Worm (Caenorhabditis elegans) whole organism, young adult: ENCODE results near the gene B0464.6.

Source experiments
- B0336.3 ChIP-seq: fragments of 200-800 bp; sonication (Bioruptor generic); IDR thresholded peaks from 2 replicates; pipeline ENCODE4 v1.3.6; 2022; ENCODE audit warnings: missing genetic modification characterization, missing compliant biosample characterization
- F33H1.4 ChIP-seq: fragments of 200-800 bp; sonication (Bioruptor generic); IDR thresholded peaks from 2 replicates; pipeline ENCODE4 v1.3.6; 2022; ENCODE audit warnings: missing genetic modification reagents, missing genetic modification characterization, missing compliant biosample characterization
- F49E8.2 ChIP-seq: sonication (generic microtip); optimal IDR thresholded peaks from 3 replicates; lab custom pipeline; 2017; ENCODE audit warnings: missing genetic modification characterization, mild to moderate bottlenecking, missing compliant biosample characterization, antibody characterized with exemption, moderate library complexity; ENCODE audit not compliant: insufficient read depth
- K11D2.4 ChIP-seq: fragments of 200-800 bp; sonication (Bioruptor generic); IDR thresholded peaks from 2 replicates; pipeline ENCODE4 v1.3.6; 2022; ENCODE audit warnings: missing genetic modification reagents, missing genetic modification characterization, missing compliant biosample characterization
- Y56A3A.18 ChIP-seq: fragments of 200-800 bp; sonication (Bioruptor generic); IDR thresholded peaks from 2 replicates; pipeline ENCODE4 v1.3.6; 2022; ENCODE audit warnings: missing genetic modification reagents, missing genetic modification characterization, missing compliant biosample characterization
- Y79H2A.3 ChIP-seq: fragments of 200-800 bp; sonication (Bioruptor generic); conservative IDR thresholded peaks from 2 replicates; pipeline ENCODE4 v1.3.6; 2022; ENCODE audit warnings: missing genetic modification reagents, missing genetic modification characterization, missing compliant biosample characterization
- ZK185.1 ChIP-seq: sonication (generic microtip); optimal IDR thresholded peaks from 2 replicates; lab custom pipeline; 2016; ENCODE audit warnings: mild to moderate bottlenecking, missing genetic modification characterization, missing compliant biosample characterization; ENCODE audit not compliant: poor library complexity, severe bottlenecking
- akir-1 ChIP-seq: fragments of 200-800 bp; sonication (Bioruptor generic); optimal IDR thresholded peaks from 2 replicates; lab custom pipeline; 2018; ENCODE audit warnings: mild to moderate bottlenecking, missing genetic modification characterization, moderate library complexity, missing compliant biosample characterization
- aptf-2 ChIP-seq: fragments of 200-800 bp; sonication (Bioruptor generic); conservative IDR thresholded peaks from 2 replicates; pipeline ENCODE4 v1.3.6; 2022; ENCODE audit warnings: missing genetic modification reagents, missing genetic modification characterization, missing compliant biosample characterization
- attf-3 ChIP-seq: fragments of 200-800 bp; sonication (Bioruptor generic); conservative IDR thresholded peaks from 2 replicates; pipeline ENCODE4 v1.3.6; 2022; ENCODE audit warnings: missing genetic modification reagents, missing genetic modification characterization, missing compliant biosample characterization
- attf-6 ChIP-seq: fragments of 200-800 bp; sonication (Bioruptor generic); IDR thresholded peaks from 2 replicates; pipeline ENCODE4 v1.3.6; 2022; ENCODE audit warnings: missing genetic modification reagents, missing genetic modification characterization, missing compliant biosample characterization
- bed-2 ChIP-seq: fragments of 200-800 bp; sonication (Bioruptor generic); IDR thresholded peaks from 2 replicates; pipeline ENCODE4 v1.3.6; 2022; ENCODE audit warnings: missing genetic modification reagents, missing genetic modification characterization, missing compliant biosample characterization
- ccch-3 ChIP-seq: fragments of 200-800 bp; sonication (Bioruptor generic); optimal IDR thresholded peaks from 2 replicates; lab custom pipeline; 2018; ENCODE audit warnings: mild to moderate bottlenecking, missing genetic modification characterization, missing compliant biosample characterization
- ceh-27 ChIP-seq: fragments of 200-800 bp; sonication (Bioruptor generic); optimal IDR thresholded peaks from 2 replicates; lab custom pipeline; 2018; ENCODE audit warnings: mild to moderate bottlenecking, missing genetic modification characterization, moderate library complexity, missing compliant biosample characterization
- ceh-79 ChIP-seq: sonication (generic microtip); optimal IDR thresholded peaks from 2 replicates; lab custom pipeline; 2017; ENCODE audit warnings: mild to moderate bottlenecking, missing genetic modification characterization, missing compliant biosample characterization
- ceh-91 ChIP-seq: fragments of 200-800 bp; sonication (Bioruptor generic); IDR thresholded peaks from 2 replicates; pipeline ENCODE4 v1.3.6; 2022; ENCODE audit warnings: missing genetic modification reagents, missing genetic modification characterization, missing compliant biosample characterization
- dpl-1 ChIP-seq: fragments of 150-350 bp; optimal IDR thresholded peaks from 2 replicates; lab custom pipeline; 2014; ENCODE audit warnings: missing biosample characterization, missing genetic modification reagents, missing genetic modification characterization
- efl-1 ChIP-seq: fragments of 150-350 bp; optimal IDR thresholded peaks from 2 replicates; lab custom pipeline; 2014; ENCODE audit warnings: missing biosample characterization, missing genetic modification reagents, missing genetic modification characterization
- egl-18 ChIP-seq: fragments of 200-800 bp; sonication (Bioruptor generic); IDR thresholded peaks from 2 replicates; pipeline ENCODE4 v1.3.6; 2022; ENCODE audit warnings: missing genetic modification reagents, missing genetic modification characterization, missing compliant biosample characterization
- ets-4 ChIP-seq: fragments of 200-800 bp; sonication (Bioruptor generic); optimal IDR thresholded peaks from 2 replicates; lab custom pipeline; 2018; ENCODE audit warnings: mild to moderate bottlenecking, missing genetic modification characterization, missing compliant biosample characterization
- gei-17 ChIP-seq: fragments of 200-800 bp; sonication (Bioruptor generic); optimal IDR thresholded peaks from 2 replicates; lab custom pipeline; 2018; ENCODE audit warnings: mild to moderate bottlenecking, missing genetic modification characterization, missing compliant biosample characterization
- hrde-1 ChIP-seq: sonication (generic microtip); optimal IDR thresholded peaks from 2 replicates; lab custom pipeline; 2016; ENCODE audit warnings: missing genetic modification characterization, mild to moderate bottlenecking, missing compliant biosample characterization, moderate library complexity, missing genotype, missing genetic modification reagents, borderline replicate concordance
- lin-35 ChIP-seq, 3 experiments: fragments of 150-350 bp in 2 of 3; sonication (generic microtip) in 1 of 3; optimal IDR thresholded peaks; 2 replicates each; lab custom pipeline; 2014 to 2018; ENCODE audit warnings: missing biosample characterization in 3 of 3, missing genetic modification characterization in 3 of 3, missing genetic modification reagents in 3 of 3
- lsl-1 ChIP-seq: fragments of 200-800 bp; sonication (Bioruptor generic); optimal IDR thresholded peaks from 2 replicates; lab custom pipeline; 2018; ENCODE audit warnings: mild to moderate bottlenecking, missing genetic modification characterization, moderate library complexity, missing compliant biosample characterization
- madf-6 ChIP-seq: fragments of 200-800 bp; sonication (Bioruptor generic); IDR thresholded peaks from 2 replicates; pipeline ENCODE4 v1.3.6; 2022; ENCODE audit warnings: missing genetic modification reagents, missing genetic modification characterization, missing compliant biosample characterization
- madf-8 ChIP-seq: fragments of 200-800 bp; sonication (Bioruptor generic); conservative IDR thresholded peaks from 2 replicates; pipeline ENCODE4 v1.3.6; 2022; ENCODE audit warnings: missing genetic modification reagents, missing genetic modification characterization, missing compliant biosample characterization
- mcd-1 ChIP-seq: fragments of 200-800 bp; sonication (Bioruptor generic); IDR thresholded peaks from 2 replicates; pipeline ENCODE4 v1.3.6; 2022; ENCODE audit warnings: missing genetic modification reagents, missing genetic modification characterization, missing compliant biosample characterization
- nfya-1 ChIP-seq: sonication (generic microtip); optimal IDR thresholded peaks from 2 replicates; lab custom pipeline; 2017; ENCODE audit warnings: antibody characterized with exemption, missing compliant biosample characterization, missing genetic modification characterization, borderline replicate concordance; ENCODE audit not compliant: insufficient read depth
- nfya-2 ChIP-seq: fragments of 200-800 bp; sonication (Bioruptor generic); IDR thresholded peaks from 2 replicates; pipeline ENCODE4 v1.3.6; 2022; ENCODE audit warnings: missing genetic modification reagents, missing genetic modification characterization, missing compliant biosample characterization
- nhr-120 ChIP-seq: fragments of 200-800 bp; sonication (Bioruptor generic); IDR thresholded peaks from 2 replicates; pipeline ENCODE4 v1.3.6; 2022; ENCODE audit warnings: missing genetic modification characterization, missing compliant biosample characterization
- nhr-179 ChIP-seq: sonication (generic microtip); optimal IDR thresholded peaks from 2 replicates; lab custom pipeline; 2016; ENCODE audit warnings: mild to moderate bottlenecking, missing genetic modification characterization, missing compliant biosample characterization
- pbrm-1 ChIP-seq: fragments of 200-800 bp; sonication (Bioruptor generic); IDR thresholded peaks from 2 replicates; pipeline ENCODE4 v1.3.6; 2022; ENCODE audit warnings: missing genetic modification reagents, missing genetic modification characterization, missing compliant biosample characterization
- pha-4 ChIP-seq: fragments of 150-350 bp; sonication (generic microtip); optimal IDR thresholded peaks from 2 replicates; lab custom pipeline; 2014; ENCODE audit warnings: missing biosample characterization, missing genetic modification reagents, missing genetic modification characterization
- rcor-1 ChIP-seq: fragments of 200-800 bp; sonication (Bioruptor generic); IDR thresholded peaks from 2 replicates; pipeline ENCODE4 v1.3.6; 2022; ENCODE audit warnings: missing genetic modification reagents, missing genetic modification characterization, missing compliant biosample characterization
- repo-1 ChIP-seq: sonication (generic microtip); optimal IDR thresholded peaks from 2 replicates; lab custom pipeline; 2017; ENCODE audit warnings: mild to moderate bottlenecking, missing genetic modification characterization, missing compliant biosample characterization
- rpc-1 ChIP-seq, 2 experiments: fragments of 150-350 bp in 1 of 2; sonication (generic microtip) in 1 of 2; optimal IDR thresholded peaks; 2 replicates each; lab custom pipeline; 2014 to 2018; ENCODE audit warnings: missing biosample characterization in 1 of 2, missing genetic modification characterization in 1 of 2, missing genetic modification reagents in 1 of 2, missing genotype in 1 of 2
- sea-2 ChIP-seq: fragments of 200-800 bp; sonication (Bioruptor generic); IDR thresholded peaks from 2 replicates; pipeline ENCODE4 v1.3.6; 2022; ENCODE audit warnings: missing genetic modification characterization, missing compliant biosample characterization
- snpc-1.1 ChIP-seq: sonication (generic microtip); optimal IDR thresholded peaks from 2 replicates; lab custom pipeline; 2017; ENCODE audit warnings: missing genetic modification characterization, mild to moderate bottlenecking, missing compliant biosample characterization, antibody characterized with exemption, moderate library complexity, missing genotype, missing genetic modification reagents; ENCODE audit not compliant: insufficient read depth
- snpc-3.4 ChIP-seq: sonication (generic microtip); optimal IDR thresholded peaks from 2 replicates; lab custom pipeline; 2017; ENCODE audit warnings: missing genetic modification characterization, mild to moderate bottlenecking, missing compliant biosample characterization, antibody characterized with exemption, moderate library complexity, missing genotype, missing genetic modification reagents
- tbx-9 ChIP-seq: sonication (generic microtip); optimal IDR thresholded peaks from 2 replicates; lab custom pipeline; 2016; ENCODE audit warnings: borderline replicate concordance, missing genetic modification characterization, inconsistent platforms, missing compliant biosample characterization
- tlf-1 ChIP-seq: fragments of 200-800 bp; sonication (Bioruptor generic); optimal IDR thresholded peaks from 2 replicates; lab custom pipeline; 2018; ENCODE audit warnings: mild to moderate bottlenecking, missing genetic modification characterization, missing compliant biosample characterization
- unc-130 ChIP-seq: sonication (generic microtip); optimal IDR thresholded peaks from 2 replicates; lab custom pipeline; 2016; ENCODE audit warnings: missing genetic modification reagents, missing genetic modification characterization, missing compliant biosample characterization
- xnd-1 ChIP-seq: sonication (generic microtip); optimal IDR thresholded peaks from 2 replicates; lab custom pipeline; 2016; ENCODE audit warnings: missing genotype, missing genetic modification reagents, missing genetic modification characterization, missing compliant biosample characterization
- zim-3 ChIP-seq: sonication (generic microtip); optimal IDR thresholded peaks from 2 replicates; lab custom pipeline; 2017; ENCODE audit warnings: mild to moderate bottlenecking, missing genetic modification characterization, moderate library complexity, missing compliant biosample characterization
- ztf-18 ChIP-seq: sonication (generic microtip); optimal IDR thresholded peaks from 2 replicates; lab custom pipeline; 2016; ENCODE audit warnings: missing genotype, mild to moderate bottlenecking, missing genetic modification characterization, missing compliant biosample characterization
- ztf-22 ChIP-seq: fragments of 200-800 bp; sonication (Bioruptor generic); optimal IDR thresholded peaks from 2 replicates; lab custom pipeline; 2018; ENCODE audit warnings: mild to moderate bottlenecking, missing genetic modification characterization, moderate library complexity, missing compliant biosample characterization

B0464.6 gene

DNA sequence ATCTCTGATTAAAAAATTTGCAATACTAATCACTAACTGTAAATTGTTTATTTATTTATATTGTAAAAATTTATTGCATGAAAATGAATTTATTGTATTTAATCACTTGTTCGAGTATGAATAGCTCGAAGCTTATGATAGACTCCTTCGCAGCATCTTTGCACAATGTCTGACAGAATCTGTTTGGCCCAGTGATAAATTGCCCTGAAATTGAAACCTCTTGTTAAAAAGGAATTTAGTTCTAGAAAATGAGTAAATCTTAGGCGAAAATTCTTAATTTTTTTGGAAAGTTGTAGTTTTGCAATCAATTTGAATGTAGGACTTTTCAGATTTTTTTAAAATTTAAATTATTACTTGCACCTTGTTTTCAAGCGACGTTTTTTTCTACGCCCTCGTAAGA lies 30.8 kb downstream of the B0464.6 start (continued):
- no peak for TF ChIP-seq ceh-91 (GFP tag; lab: Robert Waterston, UW)
- no peak for TF ChIP-seq aptf-2 (GFP tag; lab: Robert Waterston, UW)
- TF ChIP-seq pbrm-1 (GFP tag; lab: Robert Waterston, UW) = no peak
- peak; percentile 46 for TF ChIP-seq hrde-1
- TF ChIP-seq nfya-2 = no peak
- no peak for TF ChIP-seq akir-1 (GFP tag; lab: Kevin White, UChicago)
- no peak for TF ChIP-seq attf-6
- no peak for TF ChIP-seq nfya-1 (tag; lab: Kevin White, UChicago)
- TF ChIP-seq ztf-22 (GFP tag; lab: Kevin White, UChicago) = no peak
- no peak for TF ChIP-seq gei-17 (GFP tag; lab: Kevin White, UChicago)
- peak; percentile 63; the same call in 1 of the 2 replicates for TF ChIP-seq madf-6
- TF ChIP-seq repo-1 (tag; lab: Kevin White, UChicago) = no peak
- no peak for TF ChIP-seq ets-4 (GFP tag; lab: Kevin White, UChicago)
- TF ChIP-seq unc-130 (GFP tag; lab: Kevin White, UChicago) = peak; percentile 19
- TF ChIP-seq Y56A3A.18 (GFP tag; lab: Robert Waterston, UW) = 0 out of 2 replicates have a peak, but pooled peaks have one; percentile 19
- TF ChIP-seq Y79H2A.3 (GFP tag; lab: Robert Waterston, UW) = no peak
- no peak for TF ChIP-seq pha-4 (tag; lab: Kevin White, UChicago)
- no peak for TF ChIP-seq zim-3 (tag; lab: Kevin White, UChicago)
- no peak for TF ChIP-seq rcor-1 (GFP tag; lab: Robert Waterston, UW)
- no peak for TF ChIP-seq nhr-120 (GFP tag; lab: Robert Waterston, UW)
- TF ChIP-seq B0336.3 (GFP tag; lab: Robert Waterston, UW) = no peak
- TF ChIP-seq nhr-179 (tag; lab: Kevin White, UChicago) = no peak
- 0 out of 2 replicates have a peak, but pooled peaks have one; percentile 5 for TF ChIP-seq F33H1.4
- TF ChIP-seq ZK185.1 (tag; lab: Kevin White, UChicago) = no peak
- TF ChIP-seq mcd-1 (GFP tag; lab: Robert Waterston, UW) = no peak
- no peak for TF ChIP-seq attf-3 (GFP tag; lab: Robert Waterston, UW)
- no peak for TF ChIP-seq egl-18 (GFP tag; lab: Robert Waterston, UW)
- no peak for TF ChIP-seq sea-2 (GFP tag; lab: Robert Waterston, UW)
- TF ChIP-seq, all 124 proteins: peak for 13

- TF ChIP-seq snpc-1.1 (tag; lab: Kevin White, UChicago) (peak; percentile 39), ccch-3 (no peak), attf-6 (no peak), attf-3 (GFP tag; lab: Robert Waterston, UW) (no peak), xnd-1 (tag; lab: Kevin White, UChicago) (peak; percentile 94), ceh-79 (tag; lab: Kevin White, UChicago) (no peak), lin-35 (GFP tag; optimal IDR thresholded peaks at IDR 0.05; lab: Kevin White, UChicago) (no peak), snpc-3.4 (tag; lab: Kevin White, UChicago) (peak; percentile 77), ztf-18 (tag; lab: Kevin White, UChicago) (peak; percentile 96), dpl-1 (peak; percentile 61), madf-8 (peak; percentile 99), rpc-1 (optimal IDR thresholded peaks at IDR 0.05; lab: Kevin White, UChicago) (no peak), rpc-1 (tag; optimal IDR thresholded peaks at IDR 0.05; lab: Kevin White, UChicago) (no peak), ceh-27 (no peak), lsl-1 (GFP tag; lab: Kevin White, UChicago) (peak; percentile 80), K11D2.4 (no peak), efl-1 (GFP tag; lab: Kevin White, UChicago) (peak; percentile 78), tbx-9 (tag; lab: Kevin White, UChicago) (no peak), madf-6 (peak; percentile 99), F49E8.2 (tag; lab: Kevin White, UChicago) (peak; percentile 5), ets-4 (GFP tag; lab: Kevin White, UChicago) (no peak), tlf-1 (GFP tag; lab: Kevin White, UChicago) (peak; percentile 15), bed-2 (no peak), ceh-91 (GFP tag; lab: Robert Waterston, UW) (peak; percentile 61)
Observed at ce11 chrIII:9433576-9434107, 32.1 kb downstream of the B0464.6 start, which contains the start of gene cpar-1. Gene cpar-1 (plus strand): TSS chrIII:9434057.
